Worm (Caenorhabditis elegans) whole organism, L2 larva: ENCODE measurements around the gene T23B12.5.

ENCODE experiments used
- R02D3.7 ChIP-seq: fragments of 150-350 bp; optimal IDR thresholded peaks from 2 replicates; lab custom pipeline; 2014; ENCODE audit warnings: missing biosample characterization, missing genetic modification characterization
- ama-1 ChIP-seq: fragments of 150-350 bp; optimal IDR thresholded peaks from 2 replicates; lab custom pipeline; 2018; ENCODE audit warnings: inconsistent platforms
- egl-27 ChIP-seq: sonication (generic microtip); optimal IDR thresholded peaks from 3 replicates; lab custom pipeline; 2017; ENCODE audit warnings: missing biosample characterization, missing genetic modification reagents, missing genetic modification characterization
- elt-1 ChIP-seq: fragments of 150-350 bp; optimal IDR thresholded peaks from 2 replicates; lab custom pipeline; 2014; ENCODE audit warnings: missing biosample characterization, missing genetic modification characterization

DNA sequence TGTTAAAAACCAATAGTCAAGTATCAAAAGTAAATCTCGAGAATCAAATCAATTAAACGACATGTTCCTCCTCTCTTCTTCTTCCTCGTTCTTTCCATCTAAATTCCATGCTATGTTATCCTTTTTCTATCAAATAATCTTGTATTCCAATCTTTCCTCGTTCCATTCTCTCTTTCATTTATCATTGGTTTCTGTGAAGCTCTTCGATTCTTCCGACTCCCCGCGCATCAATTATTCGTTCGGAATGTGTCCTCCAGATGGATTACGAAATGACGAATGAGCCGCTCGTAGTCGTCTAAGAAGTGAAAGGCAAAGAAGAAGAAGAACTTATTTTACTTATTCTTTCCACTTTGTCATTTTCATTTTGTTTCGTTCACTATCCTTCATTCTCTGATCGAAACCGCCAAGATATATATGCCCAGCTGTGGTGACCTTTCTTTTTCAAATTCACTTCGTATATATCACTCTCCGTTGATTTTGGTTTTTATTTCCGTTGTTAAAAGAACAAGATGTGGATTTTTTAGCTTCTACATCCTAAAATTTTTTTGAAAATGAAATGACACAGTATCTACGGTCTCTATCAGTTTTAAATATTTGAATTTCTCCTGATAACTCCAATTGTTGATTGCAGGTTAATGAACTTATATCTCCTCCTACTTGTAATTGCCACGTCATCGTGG, 46.6 kb upstream of the T23B12.5 start, which contains the start of gene pxn-1:
- TF ChIP-seq R02D3.7 (tag; lab: Kevin White, UChicago) (no peak), elt-1 (tag; lab: Kevin White, UChicago) (no peak), ama-1 (lab: Kevin White, UChicago) (no peak), egl-27 (tag; lab: Kevin White, UChicago) (no peak)
